Worm (Caenorhabditis elegans) whole organism, L1 larva: Measurements from ENCODE around the gene bath-7.

Source experiments
- C34B4.2 ChIP-seq: sonication (generic microtip); optimal IDR thresholded peaks from 2 replicates; lab custom pipeline; 2017; ENCODE audit warnings: mild to moderate bottlenecking, missing genetic modification characterization, missing compliant biosample characterization
- F16B12.6 ChIP-seq: fragments of 150-350 bp; optimal IDR thresholded peaks from 2 replicates; lab custom pipeline; 2014; ENCODE audit warnings: missing biosample characterization, missing genetic modification characterization
- Y116A8C.19 ChIP-seq: sonication (generic microtip); optimal IDR thresholded peaks from 2 replicates; lab custom pipeline; 2016; ENCODE audit warnings: missing compliant biosample characterization, missing genetic modification characterization, borderline replicate concordance
- blmp-1 ChIP-seq: fragments of 150-350 bp; optimal IDR thresholded peaks from 2 replicates; lab custom pipeline; 2014; ENCODE audit warnings: missing biosample characterization, missing genetic modification characterization
- ceh-8 ChIP-seq: fragments of 200-800 bp; sonication (Bioruptor generic); optimal IDR thresholded peaks from 2 replicates; lab custom pipeline; 2018; ENCODE audit warnings: mild to moderate bottlenecking, missing genetic modification characterization, moderate library complexity, missing compliant biosample characterization
- ceh-88 ChIP-seq: fragments of 200-800 bp; sonication (Bioruptor generic); IDR thresholded peaks from 2 replicates; pipeline ENCODE4 v1.3.6; 2022; ENCODE audit warnings: missing genetic modification characterization, missing compliant biosample characterization
- ceh-90 ChIP-seq: sonication (generic microtip); optimal IDR thresholded peaks from 2 replicates; lab custom pipeline; 2016; ENCODE audit warnings: missing genetic modification characterization, missing compliant biosample characterization
- ces-1 ChIP-seq: fragments of 150-350 bp; optimal IDR thresholded peaks from 2 replicates; lab custom pipeline; 2014; ENCODE audit warnings: missing biosample characterization, missing genetic modification reagents, missing genetic modification characterization
- dsc-1 ChIP-seq: sonication (generic microtip); optimal IDR thresholded peaks from 2 replicates; lab custom pipeline; 2016; ENCODE audit warnings: mild to moderate bottlenecking, missing genetic modification characterization, missing compliant biosample characterization
- efl-1 ChIP-seq, 4 experiments: fragments of 150-350 bp; optimal IDR thresholded peaks in 3 of 4; peaks in 1 of 4; 1 replicate in 1 of 4; 2 replicates in 3 of 4; lab custom pipeline; 2014; ENCODE audit warnings: missing biosample characterization in 2 of 4, missing genetic modification characterization in 2 of 4, missing genetic modification reagents in 2 of 4
- egl-27 ChIP-seq, 2 experiments: fragments of 150-350 bp in 1 of 2; sonication (generic microtip); optimal IDR thresholded peaks; 3 replicates each; lab custom pipeline; 2017 to 2018; ENCODE audit warnings: missing biosample characterization in 2 of 2, missing genetic modification characterization in 2 of 2, missing genetic modification reagents in 2 of 2
- elt-3 ChIP-seq, 6 experiments: fragments of 150-350 bp in 1 of 6; sonication (generic microtip); optimal IDR thresholded peaks; 2 replicates each; lab custom pipeline; 2017 to 2018; ENCODE audit warnings: missing biosample characterization in 6 of 6, missing genetic modification characterization in 6 of 6, inconsistent platforms in 1 of 6
- ets-5 ChIP-seq: fragments of 200-800 bp; sonication (Bioruptor generic); IDR thresholded peaks from 2 replicates; pipeline ENCODE4 v1.3.6; 2022; ENCODE audit warnings: missing genetic modification characterization, missing compliant biosample characterization
- irx-1 ChIP-seq: sonication (generic microtip); optimal IDR thresholded peaks from 2 replicates; lab custom pipeline; 2016; ENCODE audit warnings: missing genetic modification characterization, missing compliant biosample characterization
- jun-1 ChIP-seq: fragments of 150-350 bp; optimal IDR thresholded peaks from 2 replicates; lab custom pipeline; 2014; ENCODE audit warnings: missing biosample characterization, missing genetic modification reagents, missing genetic modification characterization
- lin-13 ChIP-seq: fragments of 150-350 bp; optimal IDR thresholded peaks from 2 replicates; lab custom pipeline; 2014; ENCODE audit warnings: missing biosample characterization, missing genetic modification reagents, missing genetic modification characterization
- lir-3 ChIP-seq: sonication (generic microtip); optimal IDR thresholded peaks from 2 replicates; lab custom pipeline; 2016; ENCODE audit warnings: mild to moderate bottlenecking, missing genetic modification characterization, moderate library complexity, missing compliant biosample characterization; ENCODE audit not compliant: poor library complexity
- mab-9 ChIP-seq: fragments of 200-800 bp; sonication (Bioruptor generic); IDR thresholded peaks from 2 replicates; pipeline ENCODE4 v1.3.6; 2022; ENCODE audit warnings: missing genetic modification reagents, missing genetic modification characterization, missing compliant biosample characterization
- mdl-1 ChIP-seq, 2 experiments: fragments of 150-350 bp; optimal IDR thresholded peaks; 2 replicates each; lab custom pipeline; 2014 to 2017; ENCODE audit warnings: missing biosample characterization in 2 of 2, missing genetic modification characterization in 2 of 2, inconsistent platforms in 1 of 2
- mef-2 ChIP-seq: fragments of 150-350 bp; optimal IDR thresholded peaks from 2 replicates; lab custom pipeline; 2014; ENCODE audit warnings: missing biosample characterization, missing genetic modification characterization
- mep-1 ChIP-seq: fragments of 150-350 bp; optimal IDR thresholded peaks from 2 replicates; lab custom pipeline; 2014; ENCODE audit warnings: missing biosample characterization, missing genetic modification characterization
- nhr-11 ChIP-seq: fragments of 150-350 bp; optimal IDR thresholded peaks from 2 replicates; lab custom pipeline; 2014; ENCODE audit warnings: missing biosample characterization, missing genetic modification characterization
- nhr-28 ChIP-seq: fragments of 150-350 bp; optimal IDR thresholded peaks from 2 replicates; lab custom pipeline; 2014; ENCODE audit warnings: missing biosample characterization, missing genetic modification characterization
- nhr-47 ChIP-seq: sonication (generic microtip); optimal IDR thresholded peaks from 2 replicates; lab custom pipeline; 2016; ENCODE audit warnings: mild to moderate bottlenecking, missing genetic modification characterization, moderate library complexity, missing compliant biosample characterization
- nhr-77 ChIP-seq: fragments of 150-350 bp; optimal IDR thresholded peaks from 2 replicates; lab custom pipeline; 2014; ENCODE audit warnings: missing biosample characterization, missing genetic modification characterization
- nhr-84 ChIP-seq: sonication (generic microtip); optimal IDR thresholded peaks from 2 replicates; lab custom pipeline; 2017; ENCODE audit warnings: missing biosample characterization, missing genetic modification characterization
- nhr-85 ChIP-seq: sonication (generic microtip); peaks from one replicate; lab custom pipeline; 2016; ENCODE audit warnings: missing genetic modification characterization, inconsistent platforms, missing compliant biosample characterization
- nhr-90 ChIP-seq: sonication (generic microtip); optimal IDR thresholded peaks from 2 replicates; lab custom pipeline; 2016; ENCODE audit warnings: mild to moderate bottlenecking, missing genetic modification characterization, missing compliant biosample characterization; ENCODE audit not compliant: poor library complexity
- skn-1 ChIP-seq: fragments of 150-350 bp; optimal IDR thresholded peaks from 2 replicates; lab custom pipeline; 2014; ENCODE audit warnings: missing biosample characterization, missing genetic modification characterization
- snpc-4 ChIP-seq: fragments of 150-350 bp; optimal IDR thresholded peaks from 2 replicates; lab custom pipeline; 2014; ENCODE audit warnings: missing biosample characterization, missing genetic modification characterization
- snu-23 ChIP-seq: sonication (generic microtip); optimal IDR thresholded peaks from 2 replicates; lab custom pipeline; 2016; ENCODE audit warnings: missing genetic modification characterization, missing compliant biosample characterization
- sox-4 ChIP-seq: sonication (generic microtip); optimal IDR thresholded peaks from 2 replicates; lab custom pipeline; 2016; ENCODE audit warnings: missing genetic modification characterization, missing compliant biosample characterization
- sptf-1 ChIP-seq: fragments of 150-350 bp; optimal IDR thresholded peaks from 2 replicates; lab custom pipeline; 2014; ENCODE audit warnings: missing biosample characterization, missing genetic modification characterization
- sup-37 ChIP-seq: fragments of 200-800 bp; sonication (Bioruptor generic); optimal IDR thresholded peaks from 2 replicates; lab custom pipeline; 2018; ENCODE audit warnings: mild to moderate bottlenecking, missing genetic modification characterization, missing compliant biosample characterization
- swsn-7 ChIP-seq: sonication (generic microtip); optimal IDR thresholded peaks from 2 replicates; lab custom pipeline; 2016; ENCODE audit warnings: missing genetic modification characterization, missing compliant biosample characterization
- tlp-1 ChIP-seq: fragments of 150-350 bp; optimal IDR thresholded peaks from 2 replicates; lab custom pipeline; 2014; ENCODE audit warnings: missing biosample characterization, missing genetic modification characterization
- unc-30 ChIP-seq: sonication (generic microtip); optimal IDR thresholded peaks from 2 replicates; lab custom pipeline; 2017; ENCODE audit warnings: missing biosample characterization, missing genetic modification characterization
- unc-62 ChIP-seq: fragments of 150-350 bp; optimal IDR thresholded peaks from 2 replicates; lab custom pipeline; 2014; ENCODE audit warnings: missing biosample characterization, missing genetic modification reagents, missing genetic modification characterization
- vab-15 ChIP-seq: sonication (generic microtip); optimal IDR thresholded peaks from 2 replicates; lab custom pipeline; 2017; ENCODE audit warnings: missing genotype, mild to moderate bottlenecking, missing genetic modification characterization, missing compliant biosample characterization
- xbp-1 ChIP-seq: sonication (generic microtip); optimal IDR thresholded peaks from 2 replicates; lab custom pipeline; 2016; ENCODE audit warnings: missing genetic modification characterization, missing compliant biosample characterization
- zag-1 ChIP-seq: fragments of 150-350 bp; optimal IDR thresholded peaks from 2 replicates; lab custom pipeline; 2014; ENCODE audit warnings: missing biosample characterization, missing genetic modification characterization
- zip-4 ChIP-seq: fragments of 200-800 bp; sonication (Bioruptor generic); optimal IDR thresholded peaks from 2 replicates; lab custom pipeline; 2018; ENCODE audit warnings: mild to moderate bottlenecking, missing genetic modification characterization, moderate library complexity, missing compliant biosample characterization
- ztf-4 ChIP-seq: fragments of 150-350 bp; optimal IDR thresholded peaks from 2 replicates; lab custom pipeline; 2014; ENCODE audit warnings: missing biosample characterization, missing genetic modification characterization

bath-7 gene

DNA sequence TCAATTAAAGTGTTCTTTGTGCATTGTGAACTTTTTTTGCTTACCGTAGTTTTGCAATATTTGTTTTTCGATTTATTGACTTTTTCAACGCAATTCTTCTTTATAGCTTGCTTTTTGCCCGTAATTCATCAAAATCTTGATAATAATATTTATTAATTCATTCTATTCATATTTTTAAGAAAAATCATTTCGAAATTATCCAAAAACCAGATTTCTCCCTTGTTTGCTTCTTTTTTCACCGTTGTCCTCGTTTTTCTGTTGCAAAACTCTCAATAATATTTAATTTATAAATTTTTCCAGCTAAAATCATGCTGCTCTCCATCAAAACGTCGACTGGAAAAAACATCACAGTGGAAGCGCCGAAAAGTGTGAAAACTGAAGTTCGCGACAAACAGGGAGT lies 3.5 kb upstream of the bath-7 start, which contains the start of gene F52C6.3:
Gene F52C6.3, plus strand, starts transcription at position 301 of the 400 bp plus-strand sequence.
- TF ChIP-seq ets-5 (GFP tag; lab: Robert Waterston, UW) (no peak), ztf-4 (tag; lab: Kevin White, UChicago) (no peak), nhr-28 (tag; lab: Kevin White, UChicago) (no peak), mdl-1 (tag; optimal IDR thresholded peaks at IDR 0.05; lab: Kevin White, UChicago) (no peak), nhr-77 (tag; lab: Kevin White, UChicago) (no peak), dsc-1 (tag; lab: Kevin White, UChicago) (no peak), nhr-84 (no peak), snu-23 (GFP tag; lab: Kevin White, UChicago) (no peak), xbp-1 (tag; lab: Kevin White, UChicago) (no peak), sup-37 (GFP tag; lab: Kevin White, UChicago) (no peak), ceh-88 (GFP tag; lab: Robert Waterston, UW) (no peak), sox-4 (tag; lab: Kevin White, UChicago) (no peak), snpc-4 (no peak), zag-1 (tag; lab: Kevin White, UChicago) (no peak), unc-30 (tag; lab: Kevin White, UChicago) (no peak), lin-13 (GFP tag; lab: Kevin White, UChicago) (no peak)

DNA sequence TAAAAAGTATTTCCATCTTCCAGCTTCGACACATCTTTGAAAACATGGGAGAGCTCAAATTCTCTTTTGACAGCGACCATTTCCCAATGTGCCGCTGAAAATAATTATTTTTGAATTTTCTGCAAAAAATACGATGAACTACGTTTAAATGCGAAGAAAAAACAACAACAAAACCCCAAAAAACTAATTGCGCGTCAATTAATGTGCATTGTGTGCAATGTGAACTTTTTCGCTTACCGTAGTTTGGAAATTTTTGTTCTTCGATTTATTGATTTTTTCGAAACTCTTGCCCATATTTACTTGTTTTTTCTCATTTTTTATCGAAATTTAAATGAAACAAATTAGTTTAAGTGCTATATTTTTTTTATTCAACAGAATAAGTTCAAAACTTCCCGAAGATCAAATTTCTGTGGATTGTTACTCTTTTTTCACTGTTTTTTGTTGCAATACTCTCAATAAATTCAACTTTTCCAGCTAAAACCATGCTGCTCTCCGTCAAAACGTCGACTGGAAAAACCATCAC lies 1.8 kb upstream of the bath-7 start, which contains the start of the genes bath-2 and F52C6.4:
Gene bath-2, minus strand, starts transcription at position 101 of the 523 bp plus-strand sequence.
Gene F52C6.4, plus strand, starts transcription at position 473 of the 523 bp plus-strand sequence.
- TF ChIP-seq mep-1 (tag; lab: Kevin White, UChicago) (no peak), jun-1 (tag; lab: Kevin White, UChicago) (no peak), unc-62 (GFP tag; lab: Kevin White, UChicago) (no peak), swsn-7 (tag; lab: Kevin White, UChicago) (no peak), F16B12.6 (tag; lab: Kevin White, UChicago) (no peak), tlp-1 (no peak), zip-4 (GFP tag; lab: Kevin White, UChicago) (no peak)

DNA sequence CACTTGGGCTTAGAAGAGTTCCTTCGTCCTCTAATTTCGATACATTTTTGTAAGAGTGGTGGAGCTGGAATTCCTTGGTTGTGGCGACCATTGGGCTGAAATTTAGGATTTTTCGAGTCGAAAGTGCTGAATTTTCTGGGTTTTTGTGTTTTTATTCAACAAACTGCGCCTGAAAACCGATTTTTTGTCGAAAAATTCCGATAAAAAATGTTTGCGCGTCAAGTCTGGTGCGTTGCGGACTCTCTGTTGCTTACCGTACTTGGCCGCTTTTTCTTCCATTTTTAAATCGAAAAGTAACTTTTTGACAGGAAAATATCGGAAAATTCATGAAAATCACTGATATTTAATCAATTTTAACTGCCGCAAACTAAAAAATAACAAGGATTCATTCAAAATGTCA lies 3.1 kb downstream of the bath-7 start, which contains the start of gene bath-4:
Gene bath-4, minus strand, starts transcription at position 101 of the 400 bp plus-strand sequence.
- TF ChIP-seq mef-2: no peak
- no peak for TF ChIP-seq nhr-28 (tag; lab: Kevin White, UChicago)
- TF ChIP-seq mdl-1 (tag; optimal IDR thresholded peaks at IDR 0.05; lab: Kevin White, UChicago): no peak
- TF ChIP-seq ceh-90: no peak
- no peak for TF ChIP-seq dsc-1 (tag; lab: Kevin White, UChicago)
- no peak for TF ChIP-seq mab-9
- no peak for TF ChIP-seq vab-15
- no peak for TF ChIP-seq elt-3 (tag; optimal IDR thresholded peaks at IDR 0.05; lab: Kevin White, UChicago)
- TF ChIP-seq nhr-47: no peak
- no peak for TF ChIP-seq skn-1 (tag; lab: Kevin White, UChicago)
- TF ChIP-seq unc-30 (tag; lab: Kevin White, UChicago): no peak
- no peak for TF ChIP-seq nhr-85
- TF ChIP-seq lir-3 (tag; lab: Kevin White, UChicago): no peak
- TF ChIP-seq zip-4 (GFP tag; lab: Kevin White, UChicago): no peak
- no peak for TF ChIP-seq efl-1 (optimal IDR thresholded peaks at IDR 0.05; lab: Kevin White, UChicago)
- no peak for TF ChIP-seq efl-1 (GFP tag; optimal IDR thresholded peaks at IDR 0.05 in 1 of 2; lab: Kevin White, UChicago)
- no peak for TF ChIP-seq snpc-4
- TF ChIP-seq blmp-1: no peak
- TF ChIP-seq ces-1 (GFP tag; lab: Kevin White, UChicago): no peak

DNA sequence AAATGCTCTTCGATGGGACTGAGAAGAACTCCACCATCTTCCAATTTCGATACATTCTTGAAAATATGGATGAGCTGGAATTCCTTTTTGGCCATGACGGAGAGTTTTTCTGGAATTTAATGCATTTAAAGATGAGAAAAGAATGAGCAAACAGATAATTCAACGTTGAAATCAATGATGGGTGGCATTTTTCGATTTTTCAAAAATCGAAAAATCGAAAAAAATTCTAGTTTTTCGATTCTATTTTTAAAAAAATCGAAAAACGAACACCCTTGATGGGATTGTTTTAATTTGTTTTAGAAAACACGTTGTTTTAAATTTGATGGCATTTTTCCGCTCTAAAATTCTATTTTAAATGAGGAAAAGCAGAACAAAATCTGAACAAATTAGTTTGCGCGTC lies 8.2 kb downstream of the bath-7 start, which contains the start of gene math-31:
Gene math-31, minus strand, starts transcription at position 101 of the 400 bp plus-strand sequence.
- TF ChIP-seq tlp-1 (no peak), nhr-11 (no peak), nhr-84 (no peak), Y116A8C.19 (tag; lab: Kevin White, UChicago) (no peak), irx-1 (tag; lab: Kevin White, UChicago) (no peak), sptf-1 (tag; lab: Kevin White, UChicago) (no peak), egl-27 (tag; optimal IDR thresholded peaks at IDR 0.05; lab: Kevin White, UChicago) (no peak), C34B4.2 (no peak), ceh-8 (GFP tag; lab: Kevin White, UChicago) (no peak), skn-1 (tag; lab: Kevin White, UChicago) (no peak), zip-4 (GFP tag; lab: Kevin White, UChicago) (no peak), nhr-90 (no peak), sup-37 (GFP tag; lab: Kevin White, UChicago) (no peak)
